Worm (Caenorhabditis elegans): ENCODE measurements around the gene heri-1.

Gene heri-1

ce11 chrII:6097441-6097840 is 15.6 kb downstream of the heri-1 start, which contains the start of the genes tpp-2 and rbbp-5 (continued):
- TF ChIP-seq ztf-28 (GFP tag; IDR thresholded peaks at IDR 0.05) (no peak), C17E4.6 (GFP tag; IDR thresholded peaks at IDR 0.05) (no peak), Y53G8AR.9 (GFP tag; conservative IDR thresholded peaks at IDR 0.05) (no peak), F22D6.2 (tag; optimal IDR thresholded peaks at IDR 0.05) (no peak), akir-1 (GFP tag; optimal IDR thresholded peaks at IDR 0.05) (no peak), egrh-3 (GFP tag; IDR thresholded peaks at IDR 0.05) (no peak)

- TF ChIP-seq ets-4 (GFP tag; optimal IDR thresholded peaks at IDR 0.05), result no peak
- no peak for TF ChIP-seq mcd-1 (GFP tag; IDR thresholded peaks at IDR 0.05)
- peak; percentile 61 for TF ChIP-seq lsl-1 (GFP tag; optimal IDR thresholded peaks at IDR 0.05)
Measured at ce11 chrII:6091380-6091779, 21.6 kb downstream of the heri-1 start, which contains the start of the genes fbf-2 and nspg-3. Gene fbf-2, minus strand, starts transcription at chrII:6091480. Gene nspg-3, plus strand, starts transcription at chrII:6091767.

- no peak for TF ChIP-seq Y53F4B.3 (GFP tag; IDR thresholded peaks at IDR 0.05)
- no peak for TF ChIP-seq pbrm-1 (GFP tag; IDR thresholded peaks at IDR 0.05)
- no peak for TF ChIP-seq fkh-3 (tag; optimal IDR thresholded peaks at IDR 0.05)
- no peak for TF ChIP-seq D2030.7 (GFP tag; IDR thresholded peaks at IDR 0.05)
- no peak for TF ChIP-seq rcor-1 (GFP tag; IDR thresholded peaks at IDR 0.05)
- TF ChIP-seq lag-1 (GFP tag; IDR thresholded peaks at IDR 0.05), result no peak
- no peak for TF ChIP-seq madf-8 (GFP tag; conservative IDR thresholded peaks at IDR 0.05)
- TF ChIP-seq ztf-18 (tag; optimal IDR thresholded peaks at IDR 0.05), result no peak
- no peak for TF ChIP-seq tbp1 (GFP tag; optimal IDR thresholded peaks at IDR 0.05)
Measured at ce11 chrII:6082620-6083019, 30.4 kb downstream of the heri-1 start, which contains the start of gene F21H12.3. Gene F21H12.3, plus strand, starts transcription at chrII:6082920.

ce11 chrII:6080743-6081142 is 32.3 kb downstream of the heri-1 start, which contains the start of gene fbf-1:
Gene fbf-1, minus strand, starts transcription at chrII:6080843.
- TF ChIP-seq lsl-1 (GFP tag; optimal IDR thresholded peaks at IDR 0.05) (peak; percentile 43), atf-7 (tag; optimal IDR thresholded peaks at IDR 0.05) (no peak), madf-6 (GFP tag; IDR thresholded peaks at IDR 0.05) (no peak)

- TF ChIP-seq lsl-1 (GFP tag; optimal IDR thresholded peaks at IDR 0.05), result no peak
Measured at ce11 chrII:6077604-6078003, 35.4 kb downstream of the heri-1 start, which contains the start of gene H12I13.6. Gene H12I13.6, plus strand, starts transcription at chrII:6077904.

ce11 chrII:6067066-6067465 is 45.9 kb downstream of the heri-1 start, which contains the start of gene H12I13.1:
Gene H12I13.1, minus strand, starts transcription at chrII:6067166.
- TF ChIP-seq egl-44 (GFP tag; IDR thresholded peaks at IDR 0.05) (no peak), dpff-1 (tag; optimal IDR thresholded peaks at IDR 0.05) (no peak), zfh-2 (GFP tag; conservative IDR thresholded peaks at IDR 0.05) (no peak), lag-1 (GFP tag; IDR thresholded peaks at IDR 0.05) (no peak)

ce11 chrII:6061495-6061894 is 51.5 kb downstream of the heri-1 start:
- TF ChIP-seq nfya-2 (GFP tag; IDR thresholded peaks at IDR 0.05) (no peak), C06A6.2 (GFP tag; conservative IDR thresholded peaks at IDR 0.05) (no peak), B0019.2 (GFP tag; conservative IDR thresholded peaks at IDR 0.05) (no peak), nfyb-1 (GFP tag; IDR thresholded peaks at IDR 0.05) (peak; percentile 47; the same call in 1 of the 2 replicates), ZK185.1 (tag; optimal IDR thresholded peaks at IDR 0.05; ENCODE audit: poor library complexity, severe bottlenecking) (peak; percentile 91), sptf-2 (GFP tag; optimal IDR thresholded peaks at IDR 0.05) (no peak), madf-10 (tag; optimal IDR thresholded peaks at IDR 0.05) (peak; percentile 68), ets-4 (GFP tag; optimal IDR thresholded peaks at IDR 0.05) (no peak), hlh-12 (tag; optimal IDR thresholded peaks at IDR 0.05) (no peak), F37B4.10 (GFP tag; IDR thresholded peaks at IDR 0.05) (no peak), hmg-20 (GFP tag; IDR thresholded peaks at IDR 0.05) (peak; percentile 48; the same call in 1 of the 2 replicates), ztf-6 (GFP tag; IDR thresholded peaks at IDR 0.05) (no peak), tbp1 (GFP tag; optimal IDR thresholded peaks at IDR 0.05) (no peak), rec-8 (tag; optimal IDR thresholded peaks at IDR 0.05) (peak in 1 of 2 experiments; percentile 56), ceh-40 (GFP tag; IDR thresholded peaks at IDR 0.05) (no peak), F23B12.7 (tag; optimal IDR thresholded peaks at IDR 0.05; ENCODE audit: insufficient read depth) (no peak), ceh-100 (GFP tag; IDR thresholded peaks at IDR 0.05) (peak; percentile 62), zfh-2 (GFP tag; conservative IDR thresholded peaks at IDR 0.05) (no peak)
